Worm (Caenorhabditis elegans) whole organism, L1 larva: Measurements from ENCODE around the gene ncs-4.

Experiments
- ces-1 ChIP-seq: fragments of 150-350 bp; optimal IDR thresholded peaks from 2 replicates; lab custom pipeline; 2014; ENCODE audit warnings: missing biosample characterization, missing genetic modification reagents, missing genetic modification characterization
- fkh-8 ChIP-seq: sonication (generic microtip); optimal IDR thresholded peaks from 2 replicates; lab custom pipeline; 2016; ENCODE audit warnings: mild to moderate bottlenecking, missing genetic modification characterization, missing compliant biosample characterization
- hlh-4 ChIP-seq: sonication (generic microtip); optimal IDR thresholded peaks from 2 replicates; lab custom pipeline; 2016; ENCODE audit warnings: mild to moderate bottlenecking, missing genetic modification characterization, missing compliant biosample characterization
- nhr-12 ChIP-seq: sonication (generic microtip); optimal IDR thresholded peaks from 2 replicates; lab custom pipeline; 2017; ENCODE audit warnings: missing biosample characterization, missing genetic modification characterization
- nhr-237 ChIP-seq: fragments of 150-350 bp; optimal IDR thresholded peaks from 2 replicates; lab custom pipeline; 2014; ENCODE audit warnings: missing biosample characterization, missing genetic modification characterization
- nhr-28 ChIP-seq: fragments of 150-350 bp; optimal IDR thresholded peaks from 2 replicates; lab custom pipeline; 2014; ENCODE audit warnings: missing biosample characterization, missing genetic modification characterization
- skn-1 ChIP-seq: fragments of 150-350 bp; optimal IDR thresholded peaks from 2 replicates; lab custom pipeline; 2014; ENCODE audit warnings: missing biosample characterization, missing genetic modification characterization
- snpc-4 ChIP-seq: fragments of 150-350 bp; optimal IDR thresholded peaks from 2 replicates; lab custom pipeline; 2014; ENCODE audit warnings: missing biosample characterization, missing genetic modification characterization
- unc-98 ChIP-seq: fragments of 200-800 bp; sonication (Bioruptor generic); IDR thresholded peaks from 2 replicates; pipeline ENCODE4 v1.3.6; 2022; ENCODE audit warnings: missing genetic modification characterization, missing compliant biosample characterization

DNA sequence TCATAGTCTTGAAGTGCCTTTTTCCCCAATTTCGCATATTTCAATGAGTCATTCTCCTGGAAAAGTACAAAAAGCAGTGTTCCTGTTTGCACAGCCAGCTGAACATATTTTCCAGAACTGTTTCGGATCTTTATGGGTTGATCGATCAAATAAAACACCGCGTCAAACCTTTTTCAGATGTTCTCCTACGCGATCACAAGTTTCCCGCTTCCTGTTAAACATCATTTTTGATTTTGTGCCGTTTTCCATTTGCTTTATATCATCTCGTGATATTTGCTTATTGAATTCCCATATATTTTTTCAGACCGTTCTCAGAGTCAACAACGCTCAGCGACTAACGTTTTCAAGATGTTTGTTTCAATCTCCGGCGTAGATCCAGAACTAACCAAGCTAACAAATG lies 1.6 kb upstream of the ncs-4 start, which contains the start of gene C07A4.3:
- TF ChIP-seq fkh-8 (no peak), skn-1 (tag; lab: Kevin White, UChicago) (no peak), nhr-12 (no peak), nhr-237 (tag; lab: Kevin White, UChicago) (no peak), nhr-28 (tag; lab: Kevin White, UChicago) (no peak), ces-1 (no peak), unc-98 (GFP tag; lab: Robert Waterston, UW) (no peak), hlh-4 (tag; lab: Kevin White, UChicago) (no peak), snpc-4 (tag; lab: Kevin White, UChicago) (no peak)
